Worm (Caenorhabditis elegans) whole organism, L4 larva: ENCODE measurements around the gene ZK813.7.

Experiments used
- F26F4.8 ChIP-seq: fragments of 200-800 bp; sonication (Bioruptor generic); conservative IDR thresholded peaks from 2 replicates; pipeline ENCODE4 v1.3.6; 2022; ENCODE audit warnings: missing genetic modification characterization, missing compliant biosample characterization
- R02D3.7 ChIP-seq: fragments of 150-350 bp; sonication (generic microtip); optimal IDR thresholded peaks from 3 replicates; lab custom pipeline; 2014; ENCODE audit warnings: missing biosample characterization, missing genetic modification characterization
- T20F7.1 ChIP-seq: fragments of 200-800 bp; sonication (Bioruptor generic); optimal IDR thresholded peaks from 2 replicates; lab custom pipeline; 2018; ENCODE audit warnings: mild to moderate bottlenecking, missing genetic modification characterization, missing compliant biosample characterization
- T26A8.4 ChIP-seq: fragments of 200-800 bp; sonication (Bioruptor generic); IDR thresholded peaks from 2 replicates; pipeline ENCODE4 v1.3.6; 2022; ENCODE audit warnings: missing genetic modification characterization, missing compliant biosample characterization
- Y105C5A.15 ChIP-seq: fragments of 200-800 bp; sonication (Bioruptor generic); IDR thresholded peaks from 2 replicates; pipeline ENCODE4 v1.3.6; 2022; ENCODE audit warnings: missing genetic modification characterization, missing compliant biosample characterization
- Y5F2A.4 ChIP-seq: fragments of 200-800 bp; sonication (Bioruptor generic); optimal IDR thresholded peaks from 2 replicates; lab custom pipeline; 2018; ENCODE audit warnings: mild to moderate bottlenecking, missing genetic modification characterization, missing compliant biosample characterization
- ZK337.2 ChIP-seq: fragments of 200-800 bp; sonication (Bioruptor generic); IDR thresholded peaks from 2 replicates; pipeline ENCODE4 v1.3.6; 2022; ENCODE audit warnings: missing genetic modification reagents, missing genetic modification characterization, missing compliant biosample characterization
- ZK546.5 ChIP-seq, 2 experiments: sonication (generic microtip); optimal IDR thresholded peaks; 2 replicates each; lab custom pipeline; 2017; ENCODE audit warnings: missing biosample characterization in 2 of 2, missing genetic modification characterization in 2 of 2
- aha-1 ChIP-seq: fragments of 150-350 bp; peaks from one replicate; lab custom pipeline; 2014; ENCODE audit warnings: missing biosample characterization, missing genetic modification characterization
- ama-1 ChIP-seq: fragments of 150-350 bp; optimal IDR thresholded peaks from 2 replicates; lab custom pipeline; 2014; ENCODE audit warnings: inconsistent platforms, mixed read lengths
- ceh-28 ChIP-seq: fragments of 150-350 bp; optimal IDR thresholded peaks from 2 replicates; lab custom pipeline; 2014; ENCODE audit warnings: missing biosample characterization, missing genetic modification reagents, missing genetic modification characterization
- daf-8 ChIP-seq: fragments of 200-800 bp; sonication (Bioruptor generic); IDR thresholded peaks from 2 replicates; pipeline ENCODE4 v1.3.6; 2022; ENCODE audit warnings: missing genetic modification characterization, missing compliant biosample characterization
- dpl-1 ChIP-seq: fragments of 150-350 bp; optimal IDR thresholded peaks from 2 replicates; lab custom pipeline; 2014; ENCODE audit warnings: missing biosample characterization, missing genetic modification reagents, missing genetic modification characterization
- hlh-11 ChIP-seq: fragments of 200-800 bp; sonication (Bioruptor generic); optimal IDR thresholded peaks from 2 replicates; lab custom pipeline; 2018; ENCODE audit warnings: mild to moderate bottlenecking, missing genetic modification characterization, missing compliant biosample characterization
- hmg-1.1 ChIP-seq: fragments of 200-800 bp; sonication (Bioruptor generic); IDR thresholded peaks from 2 replicates; pipeline ENCODE4 v1.3.6; 2022; ENCODE audit warnings: missing genetic modification reagents, missing genetic modification characterization, missing compliant biosample characterization
- lin-1 ChIP-seq: fragments of 200-800 bp; sonication (Bioruptor generic); IDR thresholded peaks from 2 replicates; pipeline ENCODE4 v1.3.6; 2022; ENCODE audit warnings: missing genetic modification reagents, missing genetic modification characterization, missing compliant biosample characterization
- lin-29 ChIP-seq: fragments of 200-800 bp; sonication (Bioruptor generic); IDR thresholded peaks from 2 replicates; pipeline ENCODE4 v1.3.6; 2022; ENCODE audit warnings: missing genetic modification reagents, missing genetic modification characterization, missing compliant biosample characterization
- lin-38 ChIP-seq: fragments of 200-800 bp; sonication (Bioruptor generic); IDR thresholded peaks from 2 replicates; pipeline ENCODE4 v1.3.6; 2022; ENCODE audit warnings: missing genetic modification reagents, missing genetic modification characterization, missing compliant biosample characterization
- lin-39 ChIP-seq: fragments of 150-350 bp; optimal IDR thresholded peaks from 2 replicates; lab custom pipeline; 2014; ENCODE audit warnings: missing biosample characterization, missing genetic modification reagents, missing genetic modification characterization
- mep-1 ChIP-seq: fragments of 150-350 bp; sonication (generic microtip); optimal IDR thresholded peaks from 3 replicates; lab custom pipeline; 2014; ENCODE audit warnings: missing biosample characterization, missing genetic modification characterization
- mxl-3 ChIP-seq: fragments of 200-800 bp; sonication (Bioruptor generic); optimal IDR thresholded peaks from 2 replicates; lab custom pipeline; 2018; ENCODE audit warnings: mild to moderate bottlenecking, missing genetic modification characterization, missing compliant biosample characterization
- nhr-10 ChIP-seq: fragments of 150-350 bp; optimal IDR thresholded peaks from 2 replicates; lab custom pipeline; 2014; ENCODE audit warnings: missing biosample characterization, missing genetic modification characterization
- nhr-28 ChIP-seq: fragments of 150-350 bp; optimal IDR thresholded peaks from 2 replicates; lab custom pipeline; 2014; ENCODE audit warnings: missing biosample characterization, missing genetic modification characterization
- nhr-41 ChIP-seq: fragments of 200-800 bp; sonication (Bioruptor generic); IDR thresholded peaks from 2 replicates; pipeline ENCODE4 v1.3.6; 2022; ENCODE audit warnings: missing genetic modification reagents, missing genetic modification characterization, missing compliant biosample characterization
- nhr-6 ChIP-seq: fragments of 150-350 bp; optimal IDR thresholded peaks from 2 replicates; lab custom pipeline; 2014; ENCODE audit warnings: missing biosample characterization, missing genetic modification characterization
- saeg-2 ChIP-seq: fragments of 200-800 bp; sonication (Bioruptor generic); IDR thresholded peaks from 2 replicates; pipeline ENCODE4 v1.3.6; 2022; ENCODE audit warnings: missing genetic modification reagents, missing genetic modification characterization, missing compliant biosample characterization
- skn-1 ChIP-seq: fragments of 150-350 bp; optimal IDR thresholded peaks from 2 replicates; lab custom pipeline; 2014; ENCODE audit warnings: missing biosample characterization, missing genetic modification characterization
- spr-3 ChIP-seq: fragments of 200-800 bp; sonication (Bioruptor generic); optimal IDR thresholded peaks from 2 replicates; lab custom pipeline; 2018; ENCODE audit warnings: mild to moderate bottlenecking, missing genetic modification characterization, missing compliant biosample characterization
- unc-130 ChIP-seq: sonication (generic microtip); optimal IDR thresholded peaks from 2 replicates; lab custom pipeline; 2016; ENCODE audit warnings: missing genetic modification reagents, missing genetic modification characterization, missing compliant biosample characterization
- unc-62 ChIP-seq, 3 experiments: fragments of 150-350 bp in 1 of 3; sonication (generic microtip); optimal IDR thresholded peaks in 2 of 3; peaks in 1 of 3; 1 replicate in 1 of 3; 2 replicates in 2 of 3; lab custom pipeline; 2014 to 2017; ENCODE audit warnings: missing biosample characterization in 3 of 3, missing genetic modification characterization in 3 of 3, missing genetic modification reagents in 3 of 3, missing genotype in 1 of 3
- vab-7 ChIP-seq: fragments of 200-800 bp; sonication (Bioruptor generic); IDR thresholded peaks from 2 replicates; pipeline ENCODE4 v1.3.6; 2022; ENCODE audit warnings: missing genetic modification reagents, missing genetic modification characterization, missing compliant biosample characterization
- zip-11 ChIP-seq: fragments of 200-800 bp; sonication (Bioruptor generic); IDR thresholded peaks from 2 replicates; pipeline ENCODE4 v1.3.6; 2022; ENCODE audit warnings: missing genetic modification characterization, missing compliant biosample characterization

The ZK813.7 gene

ce11 chrX:3440308-3440707, 4.3 kb upstream of the ZK813.7 start:
- TF ChIP-seq unc-62 (GFP tag; optimal IDR thresholded peaks at IDR 0.05 in 1 of 2; lab: Kevin White, UChicago) = peak in 1 of 2 experiments; percentile 39
- no peak for TF ChIP-seq unc-62 (tag; optimal IDR thresholded peaks at IDR 0.05; lab: Kevin White, UChicago)
- no peak for TF ChIP-seq hlh-11 (tag; lab: Kevin White, UChicago)
- TF ChIP-seq, all 104 proteins: peak for 1

- no peak for TF ChIP-seq nhr-6
- no peak for TF ChIP-seq lin-29 (GFP tag; lab: Robert Waterston, UW)
- no peak for TF ChIP-seq nhr-28
- peak in 1 of 2 experiments; percentile 9 for TF ChIP-seq unc-62 (GFP tag; optimal IDR thresholded peaks at IDR 0.05 in 1 of 2; lab: Kevin White, UChicago)
- no peak for TF ChIP-seq unc-62 (tag; optimal IDR thresholded peaks at IDR 0.05; lab: Kevin White, UChicago)
- no peak for TF ChIP-seq daf-8 (GFP tag; lab: Robert Waterston, UW)
- TF ChIP-seq, all 104 proteins: peak for 1
These were observed 3.1 kb upstream of the ZK813.7 start, which contains the start of gene ZK813.3 for ce11 chrX:3441539-3441938. ZK813.3 (plus strand) TSS chrX:3441839.

- TF ChIP-seq zip-11 = no peak
- TF ChIP-seq saeg-2 (GFP tag; lab: Robert Waterston, UW) = no peak
- TF ChIP-seq T20F7.1 (GFP tag; lab: Kevin White, UChicago) = no peak
These were observed 1.1 kb upstream of the ZK813.7 start, which contains the start of gene ZK813.2 for ce11 chrX:3443526-3443925. ZK813.2 (plus strand) TSS chrX:3443826.

ce11 chrX:3446011-3446410, 1.4 kb downstream of the ZK813.7 start, which contains the start of gene ZK813.1:
ZK813.1 (plus strand) TSS chrX:3446311.
- TF ChIP-seq lin-1 (GFP tag; lab: Robert Waterston, UW) (no peak), zip-11 (no peak), dpl-1 (no peak), vab-7 (GFP tag; lab: Robert Waterston, UW) (no peak), Y105C5A.15 (GFP tag; lab: Robert Waterston, UW) (no peak), lin-38 (GFP tag; lab: Robert Waterston, UW) (no peak), ceh-28 (tag; lab: Kevin White, UChicago) (no peak), ZK337.2 (GFP tag; lab: Robert Waterston, UW) (no peak), hmg-1.1 (no peak), spr-3 (no peak), unc-130 (GFP tag; lab: Kevin White, UChicago) (no peak), nhr-10 (tag; lab: Kevin White, UChicago) (no peak), ama-1 (lab: Kevin White, UChicago) (no peak)

ce11 chrX:3451122-3451521, 6.5 kb downstream of the ZK813.7 start, which contains the start of gene ZK813.5:
ZK813.5 (minus strand) TSS chrX:3451222.
- TF ChIP-seq daf-8 (GFP tag; lab: Robert Waterston, UW) (no peak), unc-62 (GFP tag; optimal IDR thresholded peaks at IDR 0.05 in 1 of 2; lab: Kevin White, UChicago) (peak in 1 of 2 experiments; percentile 15), unc-62 (tag; optimal IDR thresholded peaks at IDR 0.05; lab: Kevin White, UChicago) (no peak), mep-1 (tag; lab: Kevin White, UChicago) (no peak), aha-1 (no peak), Y5F2A.4 (GFP tag; lab: Kevin White, UChicago) (no peak), ama-1 (lab: Kevin White, UChicago) (no peak), F26F4.8 (no peak), mxl-3 (GFP tag; lab: Kevin White, UChicago) (no peak)

ce11 chrX:3453870-3454269, 9.3 kb downstream of the ZK813.7 start:
- TF ChIP-seq R02D3.7 (tag; lab: Kevin White, UChicago) = no peak
- TF ChIP-seq lin-39 (tag; lab: Kevin White, UChicago) = no peak
- no peak for TF ChIP-seq nhr-6
- TF ChIP-seq unc-62 (GFP tag; optimal IDR thresholded peaks at IDR 0.05 in 1 of 2; lab: Kevin White, UChicago) = peak in 1 of 2 experiments; percentile 90
- TF ChIP-seq unc-62 (tag; optimal IDR thresholded peaks at IDR 0.05; lab: Kevin White, UChicago) = no peak
- no peak for TF ChIP-seq skn-1 (tag; lab: Kevin White, UChicago)
- no peak for TF ChIP-seq T26A8.4 (GFP tag; lab: Robert Waterston, UW)
- TF ChIP-seq ZK546.5 (tag; optimal IDR thresholded peaks at IDR 0.05; lab: Kevin White, UChicago) = no peak
- no peak for TF ChIP-seq nhr-41 (GFP tag; lab: Robert Waterston, UW)
